Worm (Caenorhabditis elegans): ENCODE data around the gene C04E12.4.
"Not testable (repeated sequence)": the region's sequence is repeated elsewhere in the genome, so short reads cannot be mapped to it uniquely, and the experiment has no call there.

The C04E12.4 gene

ce11 chrV:3394694-3395240 is 32.2 kb downstream of the C04E12.4 start, which contains the start of gene T20D4.15:
Gene T20D4.15, minus strand, starts transcription at chrV:3394744.
- TF ChIP-seq dao-5 (tag; optimal IDR thresholded peaks at IDR 0.05) (no peak), W03F9.2 (tag; optimal IDR thresholded peaks at IDR 0.05) (no peak), him-1 (tag; optimal IDR thresholded peaks at IDR 0.05) (no peak)

ce11 chrV:3396765-3397164 is 34.2 kb downstream of the C04E12.4 start, which contains the start of gene T20D4.12:
Gene T20D4.12, plus strand, starts transcription at chrV:3397065.
- TF ChIP-seq W03F9.2, dao-5, him-1 (tag; optimal IDR thresholded peaks at IDR 0.05): not testable (repeated sequence)

DNA sequence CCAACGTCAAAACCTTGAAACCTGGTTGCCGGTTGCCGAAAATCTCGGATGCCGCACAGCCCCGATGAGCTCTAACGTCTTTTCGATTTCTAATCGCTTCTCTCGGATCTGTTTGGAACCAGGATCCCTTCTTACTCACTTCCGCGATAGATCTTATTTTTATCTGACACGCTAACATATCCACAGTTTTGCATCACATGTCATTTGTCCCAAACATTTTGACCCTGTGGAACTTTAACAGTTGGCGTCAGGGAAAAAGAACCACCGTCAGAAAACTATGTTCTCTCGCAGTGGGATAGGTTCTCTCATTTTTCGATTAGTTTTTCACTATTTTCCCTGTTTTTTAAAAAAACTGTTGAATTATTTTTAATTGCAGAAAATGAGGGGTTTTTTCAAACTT is 35.7 kb downstream of the C04E12.4 start, which contains the start of gene T20D4.11:
Gene T20D4.11, plus strand, starts transcription at position 377 of the 400 bp plus-strand sequence.
- TF ChIP-seq dao-5 (tag; optimal IDR thresholded peaks at IDR 0.05), result no peak
- no peak for TF ChIP-seq him-1 (tag; optimal IDR thresholded peaks at IDR 0.05)
- TF ChIP-seq W03F9.2 (tag; optimal IDR thresholded peaks at IDR 0.05), result no peak

- TF ChIP-seq dao-5, W03F9.2, him-1 (tag; optimal IDR thresholded peaks at IDR 0.05): not testable (repeated sequence)
Observed at ce11 chrV:3399952-3400351, 37.4 kb downstream of the C04E12.4 start, which contains the start of gene T20D4.10. Gene T20D4.10, plus strand, starts transcription at chrV:3400252.

DNA sequence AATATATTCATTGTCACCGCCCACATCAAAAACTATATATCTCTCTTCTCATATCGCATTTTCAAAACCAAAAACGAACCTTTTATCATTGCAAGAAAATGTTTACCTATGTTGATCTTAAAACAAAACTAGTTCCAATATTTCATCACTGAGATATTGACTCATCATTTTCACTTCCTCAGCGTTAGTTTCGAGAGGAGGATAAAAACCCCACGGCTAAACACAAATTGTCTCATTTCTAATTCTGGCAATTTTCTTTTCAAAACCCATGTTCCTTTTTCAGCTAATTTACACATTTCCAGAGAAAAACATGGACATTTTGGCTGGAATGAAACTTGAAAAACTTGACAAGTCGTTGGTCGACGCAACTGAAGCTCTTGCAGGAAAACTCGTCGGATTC is 46.0 kb downstream of the C04E12.4 start, which contains the start of gene T20D4.7:
Gene T20D4.7, plus strand, starts transcription at position 301 of the 400 bp plus-strand sequence.
- no peak for TF ChIP-seq him-1 (tag; optimal IDR thresholded peaks at IDR 0.05)
- TF ChIP-seq dao-5 (tag; optimal IDR thresholded peaks at IDR 0.05), result no peak
- TF ChIP-seq W03F9.2 (tag; optimal IDR thresholded peaks at IDR 0.05), result no peak

- TF ChIP-seq him-1 (tag; optimal IDR thresholded peaks at IDR 0.05), result no peak
- no peak for TF ChIP-seq dao-5 (tag; optimal IDR thresholded peaks at IDR 0.05)
- no peak for TF ChIP-seq W03F9.2 (tag; optimal IDR thresholded peaks at IDR 0.05)
Observed at ce11 chrV:3409498-3409897, 46.9 kb downstream of the C04E12.4 start.

DNA sequence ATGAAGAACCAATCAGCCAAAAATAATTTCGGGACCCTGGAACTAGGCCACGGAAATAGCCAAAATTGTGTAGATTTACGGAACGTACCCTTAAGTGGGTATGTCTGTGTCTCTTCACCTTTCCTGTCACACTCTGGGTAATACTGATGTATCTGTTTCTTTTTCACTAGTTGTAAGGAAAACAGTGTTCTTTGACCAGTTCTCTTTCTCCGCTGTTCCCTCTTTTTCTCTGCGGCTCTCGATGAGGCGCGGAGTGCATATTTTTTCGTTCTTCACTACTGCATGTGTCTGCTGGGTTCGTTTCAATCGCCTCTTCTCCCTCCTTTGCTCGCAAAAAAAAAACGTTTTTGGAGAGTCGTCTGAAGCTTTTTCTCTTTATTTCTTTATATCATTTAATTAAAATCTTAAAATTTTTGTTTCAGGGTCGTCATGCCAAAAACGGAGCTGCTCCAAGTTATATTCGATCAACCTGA is 47.6 kb downstream of the C04E12.4 start, which contains the start of gene arrd-22:
Gene arrd-22, plus strand, starts transcription at position 423 of the 473 bp plus-strand sequence.
- no peak for TF ChIP-seq him-1 (tag; optimal IDR thresholded peaks at IDR 0.05)
- no peak for TF ChIP-seq W03F9.2 (tag; optimal IDR thresholded peaks at IDR 0.05)
- TF ChIP-seq dao-5 (tag; optimal IDR thresholded peaks at IDR 0.05), result no peak

DNA sequence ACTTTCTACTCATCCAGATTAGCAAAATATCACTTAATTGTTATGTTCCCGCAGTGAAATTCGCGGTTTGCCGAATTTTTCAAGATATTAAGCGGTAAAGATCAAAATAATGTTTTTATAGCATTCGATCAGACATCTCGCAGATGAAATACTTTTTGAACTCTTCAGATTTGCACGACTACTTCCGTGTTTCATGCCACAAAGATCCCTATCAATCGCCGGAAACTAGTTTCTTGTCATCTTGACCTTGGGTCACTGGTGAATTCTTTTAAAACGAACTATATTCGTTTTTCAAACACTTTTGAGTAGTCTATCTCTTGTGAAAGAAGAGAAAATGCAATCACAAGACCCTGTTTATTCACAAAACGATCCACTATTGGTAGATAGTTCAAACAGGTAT is 50.4 kb downstream of the C04E12.4 start, which contains the start of gene txt-11:
Gene txt-11, plus strand, starts transcription at position 301 of the 400 bp plus-strand sequence.
- no peak for TF ChIP-seq him-1 (tag; optimal IDR thresholded peaks at IDR 0.05)
- no peak for TF ChIP-seq dao-5 (tag; optimal IDR thresholded peaks at IDR 0.05)
- no peak for TF ChIP-seq W03F9.2 (tag; optimal IDR thresholded peaks at IDR 0.05)

DNA sequence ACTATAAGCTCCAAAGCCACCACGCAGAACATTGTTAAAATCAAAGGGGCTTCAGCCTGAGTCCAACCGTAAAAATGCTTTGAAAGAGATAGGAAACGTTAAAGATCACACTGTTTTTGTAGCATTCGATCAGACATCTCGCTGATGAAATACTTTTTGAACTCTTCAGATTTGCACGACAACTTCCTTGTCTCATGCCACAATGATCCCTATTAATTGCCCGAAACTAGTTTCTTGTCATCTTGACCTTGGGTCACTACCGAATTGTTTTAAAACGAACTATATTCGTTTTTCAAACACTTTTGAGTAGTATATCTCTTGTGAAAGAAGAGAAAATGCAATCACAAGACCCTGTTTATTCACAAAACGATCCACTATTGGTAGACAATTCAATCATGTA is 55.4 kb downstream of the C04E12.4 start, which contains the start of gene T20D4.3:
Gene T20D4.3, plus strand, starts transcription at position 301 of the 400 bp plus-strand sequence.
- no peak for TF ChIP-seq W03F9.2 (tag; optimal IDR thresholded peaks at IDR 0.05)
- no peak for TF ChIP-seq him-1 (tag; optimal IDR thresholded peaks at IDR 0.05)
- TF ChIP-seq dao-5 (tag; optimal IDR thresholded peaks at IDR 0.05), result no peak
